Worm (Caenorhabditis elegans) whole organism, L4 larva: Measurements from ENCODE around the gene F09E5.7.
A peak's percentile ranks its signal among the peaks of the same experiment; 100 is the strongest.

Experiments used
- D1046.2 ChIP-seq: fragments of 200-800 bp; sonication (Bioruptor generic); IDR thresholded peaks from 2 replicates; pipeline ENCODE4 v1.3.6; 2022; ENCODE audit warnings: missing genetic modification characterization, missing compliant biosample characterization
- F26F4.8 ChIP-seq: fragments of 200-800 bp; sonication (Bioruptor generic); conservative IDR thresholded peaks from 2 replicates; pipeline ENCODE4 v1.3.6; 2022; ENCODE audit warnings: missing genetic modification characterization, missing compliant biosample characterization
- T26A8.4 ChIP-seq: fragments of 200-800 bp; sonication (Bioruptor generic); IDR thresholded peaks from 2 replicates; pipeline ENCODE4 v1.3.6; 2022; ENCODE audit warnings: missing genetic modification characterization, missing compliant biosample characterization
- Y75B8A.6 ChIP-seq: fragments of 200-800 bp; sonication (Bioruptor generic); IDR thresholded peaks from 2 replicates; pipeline ENCODE4 v1.3.6; 2022; ENCODE audit warnings: missing genetic modification reagents, missing genetic modification characterization, missing compliant biosample characterization
- aha-1 ChIP-seq: fragments of 150-350 bp; peaks from one replicate; lab custom pipeline; 2014; ENCODE audit warnings: missing biosample characterization, missing genetic modification characterization
- ceh-32 ChIP-seq: sonication (generic microtip); optimal IDR thresholded peaks from 2 replicates; lab custom pipeline; 2016; ENCODE audit warnings: mild to moderate bottlenecking, missing genetic modification characterization, missing compliant biosample characterization; ENCODE audit not compliant: poor library complexity
- ceh-62 ChIP-seq: sonication (generic microtip); optimal IDR thresholded peaks from 2 replicates; lab custom pipeline; 2017; ENCODE audit warnings: missing biosample characterization, missing genetic modification characterization
- ctbp-1 ChIP-seq: fragments of 200-800 bp; sonication (Bioruptor generic); IDR thresholded peaks from 2 replicates; pipeline ENCODE4 v1.3.6; 2022; ENCODE audit warnings: missing genetic modification reagents, missing genetic modification characterization, missing compliant biosample characterization
- daf-16 ChIP-seq, 3 experiments: sonication (generic microtip); optimal IDR thresholded peaks; 2 replicates each; lab custom pipeline; 2016 to 2017; ENCODE audit warnings: missing genetic modification characterization in 3 of 3, missing genetic modification reagents in 3 of 3, mild to moderate bottlenecking in 2 of 3, missing compliant biosample characterization in 2 of 3, missing biosample characterization in 1 of 3, moderate library complexity in 1 of 3
- dmd-6 ChIP-seq: fragments of 200-800 bp; sonication (Bioruptor generic); IDR thresholded peaks from 2 replicates; pipeline ENCODE4 v1.3.6; 2022; ENCODE audit warnings: missing genetic modification reagents, missing genetic modification characterization, missing compliant biosample characterization
- dpl-1 ChIP-seq: fragments of 150-350 bp; optimal IDR thresholded peaks from 2 replicates; lab custom pipeline; 2014; ENCODE audit warnings: missing biosample characterization, missing genetic modification reagents, missing genetic modification characterization
- fkh-10 ChIP-seq: fragments of 150-350 bp; optimal IDR thresholded peaks from 2 replicates; lab custom pipeline; 2014; ENCODE audit warnings: missing biosample characterization, missing genetic modification reagents, missing genetic modification characterization
- gei-8 ChIP-seq: fragments of 200-800 bp; sonication (Bioruptor generic); optimal IDR thresholded peaks from 2 replicates; lab custom pipeline; 2018; ENCODE audit warnings: mild to moderate bottlenecking, missing genetic modification characterization, missing compliant biosample characterization
- hif-1 ChIP-seq, 2 experiments: sonication (generic microtip); optimal IDR thresholded peaks; 2 replicates each; lab custom pipeline; 2016 to 2017; ENCODE audit warnings: missing compliant biosample characterization in 2 of 2, missing genetic modification characterization in 2 of 2, missing genetic modification reagents in 2 of 2, missing genotype in 2 of 2, mild to moderate bottlenecking in 1 of 2
- hlh-11 ChIP-seq: fragments of 200-800 bp; sonication (Bioruptor generic); optimal IDR thresholded peaks from 2 replicates; lab custom pipeline; 2018; ENCODE audit warnings: mild to moderate bottlenecking, missing genetic modification characterization, missing compliant biosample characterization
- lim-7 ChIP-seq: fragments of 200-800 bp; sonication (Bioruptor generic); IDR thresholded peaks from 2 replicates; pipeline ENCODE4 v1.3.6; 2022; ENCODE audit warnings: missing genetic modification characterization, missing compliant biosample characterization
- lin-1 ChIP-seq: fragments of 200-800 bp; sonication (Bioruptor generic); IDR thresholded peaks from 2 replicates; pipeline ENCODE4 v1.3.6; 2022; ENCODE audit warnings: missing genetic modification reagents, missing genetic modification characterization, missing compliant biosample characterization
- lin-15B ChIP-seq: fragments of 150-350 bp; sonication (generic microtip); optimal IDR thresholded peaks from 3 replicates; lab custom pipeline; 2014; ENCODE audit warnings: missing biosample characterization, missing genetic modification characterization
- lin-38 ChIP-seq: fragments of 200-800 bp; sonication (Bioruptor generic); IDR thresholded peaks from 2 replicates; pipeline ENCODE4 v1.3.6; 2022; ENCODE audit warnings: missing genetic modification reagents, missing genetic modification characterization, missing compliant biosample characterization
- lsy-2 ChIP-seq, 2 experiments: fragments of 150-350 bp in 1 of 2; sonication (generic microtip) in 1 of 2; optimal IDR thresholded peaks; 2 replicates each; lab custom pipeline; 2014 to 2017; ENCODE audit warnings: missing biosample characterization in 2 of 2, missing genetic modification characterization in 2 of 2
- mdt-29 ChIP-seq: fragments of 200-800 bp; sonication (Bioruptor generic); IDR thresholded peaks from 2 replicates; pipeline ENCODE4 v1.3.6; 2022; ENCODE audit warnings: missing genetic modification reagents, missing genetic modification characterization, missing compliant biosample characterization
- mep-1 ChIP-seq: fragments of 150-350 bp; sonication (generic microtip); optimal IDR thresholded peaks from 3 replicates; lab custom pipeline; 2014; ENCODE audit warnings: missing biosample characterization, missing genetic modification characterization
- mes-2 ChIP-seq: sonication (generic microtip); optimal IDR thresholded peaks from 2 replicates; lab custom pipeline; 2016; ENCODE audit warnings: missing genotype, mild to moderate bottlenecking, missing genetic modification characterization, missing compliant biosample characterization; ENCODE audit not compliant: poor library complexity, severe bottlenecking
- mxl-2 ChIP-seq: fragments of 200-800 bp; sonication (Bioruptor generic); conservative IDR thresholded peaks from 2 replicates; pipeline ENCODE4 v1.3.6; 2022; ENCODE audit warnings: missing genetic modification reagents, missing genetic modification characterization, missing compliant biosample characterization
- mxl-3 ChIP-seq: fragments of 200-800 bp; sonication (Bioruptor generic); optimal IDR thresholded peaks from 2 replicates; lab custom pipeline; 2018; ENCODE audit warnings: mild to moderate bottlenecking, missing genetic modification characterization, missing compliant biosample characterization
- nhr-102 ChIP-seq: sonication (generic microtip); optimal IDR thresholded peaks from 2 replicates; lab custom pipeline; 2016; ENCODE audit warnings: mild to moderate bottlenecking, missing genetic modification characterization, moderate library complexity, missing compliant biosample characterization
- nhr-28 ChIP-seq: fragments of 150-350 bp; optimal IDR thresholded peaks from 2 replicates; lab custom pipeline; 2014; ENCODE audit warnings: missing biosample characterization, missing genetic modification characterization
- nhr-41 ChIP-seq: fragments of 200-800 bp; sonication (Bioruptor generic); IDR thresholded peaks from 2 replicates; pipeline ENCODE4 v1.3.6; 2022; ENCODE audit warnings: missing genetic modification reagents, missing genetic modification characterization, missing compliant biosample characterization
- php-3 ChIP-seq: fragments of 200-800 bp; sonication (Bioruptor generic); IDR thresholded peaks from 2 replicates; pipeline ENCODE4 v1.3.6; 2022; ENCODE audit warnings: missing genetic modification reagents, missing genetic modification characterization, missing compliant biosample characterization
- pqm-1 ChIP-seq: sonication (generic microtip); optimal IDR thresholded peaks from 2 replicates; lab custom pipeline; 2017; ENCODE audit warnings: missing biosample characterization, missing genetic modification characterization
- rbr-2 ChIP-seq: sonication (generic microtip); optimal IDR thresholded peaks from 2 replicates; lab custom pipeline; 2016; ENCODE audit warnings: missing genotype, missing genetic modification characterization, missing compliant biosample characterization
- sdz-12 ChIP-seq: fragments of 200-800 bp; sonication (Bioruptor generic); optimal IDR thresholded peaks from 2 replicates; lab custom pipeline; 2018; ENCODE audit warnings: mild to moderate bottlenecking, missing genetic modification characterization, missing compliant biosample characterization
- set-16 ChIP-seq: fragments of 200-800 bp; sonication (Bioruptor generic); IDR thresholded peaks from 2 replicates; pipeline ENCODE4 v1.3.6; 2022; ENCODE audit warnings: missing genetic modification reagents, missing genetic modification characterization, missing compliant biosample characterization
- skn-1 ChIP-seq: fragments of 150-350 bp; optimal IDR thresholded peaks from 2 replicates; lab custom pipeline; 2014; ENCODE audit warnings: missing biosample characterization, missing genetic modification characterization
- tag-97 ChIP-seq: fragments of 200-800 bp; sonication (Bioruptor generic); IDR thresholded peaks from 2 replicates; pipeline ENCODE4 v1.3.6; 2022; ENCODE audit warnings: missing genetic modification characterization, missing compliant biosample characterization
- unc-130 ChIP-seq: sonication (generic microtip); optimal IDR thresholded peaks from 2 replicates; lab custom pipeline; 2016; ENCODE audit warnings: missing genetic modification reagents, missing genetic modification characterization, missing compliant biosample characterization
- zfp-2 ChIP-seq: sonication (generic microtip); optimal IDR thresholded peaks from 2 replicates; lab custom pipeline; 2016; ENCODE audit warnings: mild to moderate bottlenecking, missing genetic modification characterization, missing compliant biosample characterization
- zfp-3 ChIP-seq: fragments of 200-800 bp; sonication (Bioruptor generic); conservative IDR thresholded peaks from 2 replicates; pipeline ENCODE4 v1.3.6; 2022; ENCODE audit warnings: missing genetic modification reagents, missing genetic modification characterization, missing compliant biosample characterization
- zip-11 ChIP-seq: fragments of 200-800 bp; sonication (Bioruptor generic); IDR thresholded peaks from 2 replicates; pipeline ENCODE4 v1.3.6; 2022; ENCODE audit warnings: missing genetic modification characterization, missing compliant biosample characterization
- zip-2 ChIP-seq: fragments of 150-350 bp; optimal IDR thresholded peaks from 2 replicates; lab custom pipeline; 2014; ENCODE audit warnings: missing biosample characterization, missing genetic modification characterization

Gene F09E5.7

ce11 chrII:5389831-5390323 is 38.0 kb downstream of the F09E5.7 start, which contains the start of gene ndx-6 (continued):
- TF ChIP-seq Y75B8A.6 (GFP tag; lab: Robert Waterston, UW) (no peak), F26F4.8 (no peak), skn-1 (no peak), nhr-102 (tag; lab: Kevin White, UChicago) (peak; percentile 74), hlh-11 (tag; lab: Kevin White, UChicago) (peak; percentile 72), zip-11 (GFP tag; lab: Robert Waterston, UW) (no peak), mxl-2 (GFP tag; lab: Robert Waterston, UW) (no peak), pqm-1 (no peak)

ce11 chrII:5391447-5391846 is 39.5 kb downstream of the F09E5.7 start:
- TF ChIP-seq dpl-1 (GFP tag; lab: Kevin White, UChicago) (peak; percentile 55), D1046.2 (GFP tag; lab: Robert Waterston, UW) (no peak), lim-7 (GFP tag; lab: Robert Waterston, UW) (no peak), nhr-41 (no peak), mes-2 (no peak), mep-1 (no peak), fkh-10 (GFP tag; lab: Kevin White, UChicago) (no peak)

ce11 chrII:5393090-5393489 is 41.2 kb downstream of the F09E5.7 start, which contains the start of gene brap-2:
TSS of gene brap-2 (minus strand) at chrII:5393190.
- no peak for TF ChIP-seq zfp-2 (tag; lab: Kevin White, UChicago)
- TF ChIP-seq aha-1 (tag; lab: Kevin White, UChicago): peak; percentile 11

ce11 chrII:5395594-5395993 is 43.7 kb downstream of the F09E5.7 start, which contains the start of gene pink-1:
TSS of gene pink-1 (minus strand) at chrII:5395694.
- no peak for TF ChIP-seq dpl-1 (GFP tag; lab: Kevin White, UChicago)
- 0 out of 2 replicates have a peak, but pooled peaks have one; percentile 17 for TF ChIP-seq lin-38 (GFP tag; lab: Robert Waterston, UW)
- TF ChIP-seq, all 104 proteins: peak for 1

DNA sequence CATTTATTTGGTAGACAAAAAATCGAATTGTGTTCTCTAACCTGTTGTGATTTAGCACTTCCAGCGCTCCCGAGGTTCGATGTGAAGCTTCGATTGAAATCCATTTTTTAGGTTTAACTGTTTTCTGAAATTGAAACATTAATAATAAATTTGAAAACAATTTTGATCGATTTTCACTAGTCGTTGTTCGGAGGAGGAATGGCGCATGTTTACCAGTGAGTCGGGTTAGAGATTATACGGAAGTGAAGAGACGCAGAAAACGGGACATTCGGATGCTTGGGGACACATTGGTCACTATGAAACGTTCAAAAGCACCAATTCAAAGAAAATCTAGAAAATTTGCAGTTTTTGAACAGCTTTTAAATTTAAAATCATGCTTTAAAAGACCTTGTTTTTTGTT is 46.9 kb downstream of the F09E5.7 start, which contains the start of gene fbxl-3:
TSS of gene fbxl-3 (minus strand) at position 124 of the 400 bp plus-strand sequence.
- TF ChIP-seq tag-97 (GFP tag; lab: Robert Waterston, UW): no peak
- no peak for TF ChIP-seq lin-15B (tag; lab: Kevin White, UChicago)
- TF ChIP-seq sdz-12 (GFP tag; lab: Kevin White, UChicago): no peak
- TF ChIP-seq ceh-32: no peak
- TF ChIP-seq set-16: no peak
- TF ChIP-seq nhr-28 (tag; lab: Kevin White, UChicago): peak; percentile 2
- TF ChIP-seq daf-16 (GFP tag; optimal IDR thresholded peaks at IDR 0.05; lab: Kevin White, UChicago): no peak
- TF ChIP-seq daf-16 (tag; optimal IDR thresholded peaks at IDR 0.05; lab: Kevin White, UChicago): peak; percentile 61
- no peak for TF ChIP-seq zfp-3 (GFP tag; lab: Robert Waterston, UW)
- TF ChIP-seq hlh-11 (tag; lab: Kevin White, UChicago): peak; percentile 11
- TF ChIP-seq gei-8 (GFP tag; lab: Kevin White, UChicago): no peak
- TF ChIP-seq zip-2 (tag; lab: Kevin White, UChicago): no peak
- TF ChIP-seq lim-7 (GFP tag; lab: Robert Waterston, UW): no peak
- no peak for TF ChIP-seq lin-38 (GFP tag; lab: Robert Waterston, UW)

- no peak for TF ChIP-seq lin-1 (GFP tag; lab: Robert Waterston, UW)
- no peak for TF ChIP-seq mxl-2 (GFP tag; lab: Robert Waterston, UW)
- no peak for TF ChIP-seq ctbp-1
- no peak for TF ChIP-seq mxl-3 (GFP tag; lab: Kevin White, UChicago)
- no peak for TF ChIP-seq rbr-2
- TF ChIP-seq php-3 (GFP tag; lab: Robert Waterston, UW): no peak
- TF ChIP-seq dpl-1 (GFP tag; lab: Kevin White, UChicago): peak; percentile 26
- TF ChIP-seq dmd-6 (GFP tag; lab: Robert Waterston, UW): no peak
- TF ChIP-seq T26A8.4 (GFP tag; lab: Robert Waterston, UW): no peak
- TF ChIP-seq mdt-29: no peak
- TF ChIP-seq unc-130 (GFP tag; lab: Kevin White, UChicago): no peak
- no peak for TF ChIP-seq nhr-28 (tag; lab: Kevin White, UChicago)
- TF ChIP-seq lsy-2 (tag; optimal IDR thresholded peaks at IDR 0.05; lab: Kevin White, UChicago): no peak
- no peak for TF ChIP-seq daf-16 (GFP tag; optimal IDR thresholded peaks at IDR 0.05; lab: Kevin White, UChicago)
- TF ChIP-seq daf-16 (tag; optimal IDR thresholded peaks at IDR 0.05; lab: Kevin White, UChicago): no peak
- no peak for TF ChIP-seq ceh-62 (tag; lab: Kevin White, UChicago)
- peak; percentile 77 for TF ChIP-seq mes-2
- peak; percentile 40; the same call in 1 of the 2 replicates for TF ChIP-seq lin-38 (GFP tag; lab: Robert Waterston, UW)
- TF ChIP-seq hif-1 (tag; optimal IDR thresholded peaks at IDR 0.05; lab: Kevin White, UChicago): no peak
Observed at ce11 chrII:5399201-5399600, 47.3 kb downstream of the F09E5.7 start, which contains the start of gene mog-5. TSS of gene mog-5 (plus strand) at chrII:5399538.
